Worm (Caenorhabditis elegans) whole organism, midembryonic: ENCODE measurements around the gene Y73C8B.2.

Experiments used
- klf-2 ChIP-seq: fragments of 200-800 bp; sonication (Bioruptor generic); conservative IDR thresholded peaks from 2 replicates; pipeline ENCODE4 v1.3.6; 2022; ENCODE audit warnings: missing genetic modification reagents, missing genetic modification characterization, missing compliant biosample characterization
- tab-1 ChIP-seq: fragments of 200-800 bp; sonication (Bioruptor generic); IDR thresholded peaks from 2 replicates; pipeline ENCODE4 v1.3.6; 2022; ENCODE audit warnings: missing genetic modification characterization, missing compliant biosample characterization
- ztf-23 ChIP-seq: fragments of 200-800 bp; sonication (Bioruptor generic); IDR thresholded peaks from 2 replicates; pipeline ENCODE4 v1.3.6; 2022; ENCODE audit warnings: missing genetic modification reagents, missing genetic modification characterization, missing compliant biosample characterization
- ztf-29 ChIP-seq: fragments of 200-800 bp; sonication (Bioruptor generic); IDR thresholded peaks from 2 replicates; pipeline ENCODE4 v1.3.6; 2022; ENCODE audit warnings: missing genetic modification reagents, missing genetic modification characterization, missing compliant biosample characterization

ce11 chrV:3169838-3170237 is 25.0 kb downstream of the Y73C8B.2 start, which contains the start of gene srbc-6:
- TF ChIP-seq tab-1 (GFP tag; lab: Robert Waterston, UW): no peak
- TF ChIP-seq klf-2 (GFP tag; lab: Robert Waterston, UW): no peak
- no peak for TF ChIP-seq ztf-23 (GFP tag; lab: Robert Waterston, UW)
- TF ChIP-seq ztf-29: no peak
